Fruit fly (Drosophila melanogaster) whole organism: ENCODE data around the gene Vha26.
A peak's percentile ranks its signal among the peaks of the same experiment; 100 is the strongest.

Experiments
- CG8478 ChIP-seq: fragments of >200 bp; optimal IDR thresholded peaks from 2 replicates; lab custom pipeline; 2018; ENCODE audit warnings: inconsistent platforms
- Dll ChIP-seq: fragments of >200 bp; optimal IDR thresholded peaks from 2 replicates; lab custom pipeline; 2017
- EcR ChIP-seq, 2 experiments: fragments of >200 bp; optimal IDR thresholded peaks; 2 replicates each; lab custom pipeline; 2017; ENCODE audit warnings: missing biosample characterization in 2 of 2, missing genetic modification characterization in 2 of 2, missing genetic modification reagents in 2 of 2
- pan ChIP-seq: fragments of >200 bp; optimal IDR thresholded peaks from 2 replicates; lab custom pipeline; 2017
- psq ChIP-seq: fragments of >200 bp; optimal IDR thresholded peaks from 2 replicates; lab custom pipeline; 2017
- usp ChIP-seq: fragments of >200 bp; optimal IDR thresholded peaks from 2 replicates; lab custom pipeline; 2017; ENCODE audit warnings: missing biosample characterization, missing genetic modification characterization, mixed read lengths

Vha26 gene

DNA sequence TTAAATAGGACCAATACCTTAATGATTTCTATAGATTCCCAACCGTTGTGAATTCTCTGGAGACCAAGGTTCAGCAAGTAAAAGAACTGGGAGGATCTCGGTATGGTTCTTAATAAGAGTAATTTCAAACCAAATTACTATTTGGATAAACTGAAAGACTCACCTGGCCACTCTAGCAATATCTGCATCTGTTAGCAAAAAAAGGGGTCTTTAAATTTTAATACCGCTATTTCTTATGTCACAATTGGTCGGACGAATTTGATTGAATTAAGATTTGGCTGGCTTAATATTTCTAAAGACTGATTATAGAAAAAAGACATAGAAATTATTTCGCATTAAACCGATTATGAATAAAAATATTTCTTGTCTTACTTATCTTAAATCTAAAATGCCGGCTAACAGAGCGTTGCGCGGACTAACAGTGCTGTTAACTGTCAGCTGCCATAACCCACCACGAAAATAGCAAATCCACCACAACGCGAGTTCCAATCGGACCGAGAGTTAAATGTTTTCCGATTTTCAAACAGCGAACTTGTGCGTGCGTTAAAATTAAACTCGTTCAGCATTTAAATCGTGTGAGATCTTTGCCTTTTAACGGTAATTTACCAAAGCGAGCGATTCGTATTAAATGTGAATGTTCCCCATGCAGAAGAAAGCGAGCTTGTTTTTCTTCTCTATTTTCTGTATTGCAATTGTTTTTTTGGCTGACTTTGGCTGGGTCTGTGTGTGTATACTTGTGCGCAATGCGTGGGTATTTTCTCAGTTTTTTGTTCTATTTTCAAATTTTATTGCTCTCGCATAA, 20.7 kb upstream of the Vha26 start, which contains the start of gene CRMP:
TSS of gene CRMP (plus strand) at position 474 of the 802 bp plus-strand sequence.
- no peak for TF ChIP-seq pan (lab: Kevin White, UChicago)
- no peak for TF ChIP-seq EcR (GFP tag; optimal IDR thresholded peaks at IDR 0.05; lab: Kevin White, UChicago)
- TF ChIP-seq psq, result no peak
- TF ChIP-seq usp (GFP tag; lab: Kevin White, UChicago), result no peak
- no peak for TF ChIP-seq Dll
- TF ChIP-seq CG8478, result no peak

DNA sequence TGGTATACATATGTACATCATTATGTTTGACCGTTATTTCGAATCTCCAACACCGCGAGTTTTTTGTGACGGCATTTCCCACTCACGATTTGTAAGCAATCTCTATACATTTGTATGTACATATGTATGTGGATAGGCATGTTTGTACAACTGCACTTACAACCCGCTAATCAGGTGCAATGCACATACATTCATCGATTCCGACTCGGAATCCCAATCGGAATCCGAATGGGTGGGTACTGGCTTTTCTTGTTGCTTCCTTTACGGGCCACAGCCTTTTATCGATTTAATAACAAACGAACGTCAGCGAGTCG, 20.2 kb upstream of the Vha26 start:
- TF ChIP-seq usp (GFP tag; lab: Kevin White, UChicago), result no peak
- no peak for TF ChIP-seq EcR (GFP tag; optimal IDR thresholded peaks at IDR 0.05; lab: Kevin White, UChicago)
- TF ChIP-seq pan (lab: Kevin White, UChicago), result no peak

dm6 chr3R:5571756-5572155, 19.8 kb upstream of the Vha26 start:
- TF ChIP-seq CG8478 (no peak), psq (no peak), usp (GFP tag; lab: Kevin White, UChicago) (no peak), Dll (no peak), EcR (GFP tag; optimal IDR thresholded peaks at IDR 0.05; lab: Kevin White, UChicago) (no peak)

DNA sequence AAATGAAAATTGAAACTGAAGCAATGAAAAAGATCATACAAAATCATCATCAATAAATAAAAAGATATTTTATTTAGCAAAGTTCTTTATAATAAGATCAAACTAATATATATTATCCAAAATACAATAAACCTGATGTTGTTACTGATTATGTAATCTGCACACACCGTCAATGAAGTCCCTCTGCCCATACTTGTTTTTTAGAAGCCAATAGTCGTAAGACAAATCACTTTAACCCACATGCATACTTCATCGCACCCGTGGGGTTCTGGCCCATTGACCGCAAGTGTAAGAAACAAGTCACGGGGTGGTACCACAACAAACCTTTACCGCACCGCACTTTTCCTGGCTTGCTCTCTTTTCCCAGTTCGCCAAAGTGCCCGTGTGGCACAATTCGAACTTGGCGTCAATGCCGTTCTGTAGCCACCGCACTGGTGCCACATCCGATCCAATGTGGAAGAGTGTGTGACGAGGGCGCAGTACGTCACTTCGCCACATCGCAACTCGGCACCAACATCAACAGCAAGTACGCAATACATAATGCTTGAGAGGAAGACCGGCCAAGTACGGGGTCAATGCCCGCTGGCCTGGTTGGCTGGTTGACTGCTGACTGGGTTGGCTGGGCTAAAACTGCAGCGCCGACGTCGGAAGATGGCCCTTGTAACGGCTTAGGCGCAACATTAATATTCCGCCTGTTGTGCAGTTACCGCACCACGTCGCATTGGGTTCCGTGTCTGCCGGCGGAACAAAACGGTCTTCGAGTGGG, 18.5 kb upstream of the Vha26 start:
- TF ChIP-seq psq (no peak), CG8478 (no peak), EcR (GFP tag; optimal IDR thresholded peaks at IDR 0.05; lab: Kevin White, UChicago) (peak in 1 of 2 experiments; percentile 75), usp (GFP tag; lab: Kevin White, UChicago) (no peak)

- TF ChIP-seq Dll, result no peak
- TF ChIP-seq usp (GFP tag; lab: Kevin White, UChicago), result no peak
- no peak for TF ChIP-seq psq
- no peak for TF ChIP-seq CG8478
Measured at dm6 chr3R:5573883-5574282, 17.7 kb upstream of the Vha26 start.

dm6 chr3R:5587863-5588519, 3.6 kb upstream of the Vha26 start, which contains the start of gene CG2926:
TSS of gene CG2926 (minus strand) at chr3R:5588380.
- no peak for TF ChIP-seq Dll
- no peak for TF ChIP-seq pan (lab: Kevin White, UChicago)
- no peak for TF ChIP-seq usp (GFP tag; lab: Kevin White, UChicago)
- TF ChIP-seq EcR (GFP tag; optimal IDR thresholded peaks at IDR 0.05; lab: Kevin White, UChicago), result no peak
- TF ChIP-seq psq, result no peak
- TF ChIP-seq CG8478, result no peak

DNA sequence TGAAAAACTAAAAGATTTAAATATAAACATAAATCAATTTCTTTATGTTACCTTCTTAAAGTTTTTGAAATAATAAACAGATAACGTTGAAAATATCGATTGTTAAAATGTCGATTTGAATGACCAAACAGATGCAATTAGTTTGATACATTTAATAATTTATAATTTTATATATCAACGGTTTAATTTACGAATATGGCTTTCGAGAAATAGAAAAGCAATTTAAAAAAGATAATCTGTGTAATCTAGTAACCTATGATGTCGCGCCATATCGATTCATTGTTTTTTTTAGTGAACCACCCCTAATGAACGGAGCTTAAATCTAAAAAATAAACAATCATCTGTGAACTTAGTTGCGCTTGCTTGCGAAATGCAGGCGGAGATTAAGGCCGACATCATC, 3.0 kb upstream of the Vha26 start, which contains the start of gene PolZ2:
TSS of gene PolZ2 (plus strand) at position 301 of the 400 bp plus-strand sequence.
- TF ChIP-seq pan (lab: Kevin White, UChicago) (no peak), usp (GFP tag; lab: Kevin White, UChicago) (no peak), Dll (no peak), EcR (GFP tag; optimal IDR thresholded peaks at IDR 0.05; lab: Kevin White, UChicago) (no peak), psq (no peak), CG8478 (no peak)

dm6 chr3R:5592009-5592572, 528 bp downstream of the Vha26 start:
- TF ChIP-seq CG8478 (peak; percentile 49), usp (GFP tag; lab: Kevin White, UChicago) (no peak)

DNA sequence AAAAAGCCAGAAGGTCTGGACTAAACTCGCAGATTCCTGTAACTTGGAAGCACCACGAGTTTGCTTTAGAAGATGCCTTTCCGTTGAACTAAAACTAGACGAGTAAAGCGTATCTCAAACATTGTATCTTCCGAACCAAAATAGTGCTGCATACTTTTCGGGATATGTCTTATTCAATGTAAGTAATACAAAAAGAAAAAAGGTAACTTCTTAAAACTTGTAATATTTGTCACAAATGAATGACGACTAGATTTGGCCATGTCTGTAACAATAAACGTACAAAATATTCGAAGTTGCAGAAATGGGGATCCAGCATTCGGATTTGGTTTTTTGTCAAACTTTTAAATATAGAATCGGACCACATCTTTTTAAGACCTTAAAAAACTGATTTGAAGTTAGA, 3.3 kb downstream of the Vha26 start:
- no peak for TF ChIP-seq Dll
- TF ChIP-seq pan (lab: Kevin White, UChicago), result no peak
- TF ChIP-seq usp (GFP tag; lab: Kevin White, UChicago), result no peak
- TF ChIP-seq CG8478, result no peak
- no peak for TF ChIP-seq EcR (GFP tag; optimal IDR thresholded peaks at IDR 0.05; lab: Kevin White, UChicago)
- no peak for TF ChIP-seq psq

DNA sequence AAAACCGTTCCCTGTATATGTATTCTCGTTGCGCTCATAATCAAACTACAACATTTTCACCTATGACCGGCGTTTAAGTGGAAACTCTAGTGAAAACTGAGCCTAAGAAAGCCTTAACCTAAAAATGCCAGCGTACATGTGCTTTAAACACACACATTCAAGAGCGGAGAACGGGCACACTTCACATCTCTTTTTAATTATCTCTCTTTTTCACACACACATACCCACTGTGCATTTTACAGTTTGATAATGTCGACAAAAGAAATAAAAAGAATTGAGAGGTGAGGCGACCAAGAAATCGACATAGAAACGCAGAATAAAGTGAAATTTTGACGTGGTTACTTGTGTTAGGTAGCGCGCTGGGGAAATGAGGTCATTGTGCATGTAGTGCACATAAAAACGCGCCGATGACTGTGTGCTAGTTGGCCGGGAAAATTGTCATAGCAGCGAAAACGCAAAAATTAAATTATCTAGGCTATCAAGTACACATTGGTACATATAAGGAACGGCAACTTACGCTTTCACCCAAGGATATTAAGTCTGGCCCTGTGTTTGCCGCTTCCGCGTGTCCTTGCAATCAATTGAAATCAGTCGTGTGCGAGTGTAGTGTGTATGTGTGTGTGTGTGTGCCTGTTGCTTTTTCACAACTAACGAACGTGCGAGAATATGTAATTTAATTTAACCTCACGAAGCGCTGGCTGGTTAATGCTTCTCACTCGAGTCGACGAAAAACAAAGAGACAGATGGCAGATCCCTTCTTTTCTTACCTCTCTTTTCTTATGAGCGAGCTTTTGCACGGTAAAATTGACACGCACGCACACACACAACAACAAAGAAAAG, 8.2 kb downstream of the Vha26 start:
- peak in 1 of 2 experiments; percentile 15 for TF ChIP-seq EcR (GFP tag; optimal IDR thresholded peaks at IDR 0.05; lab: Kevin White, UChicago)
- TF ChIP-seq psq, result no peak

- no peak for TF ChIP-seq Dll
- TF ChIP-seq usp (GFP tag; lab: Kevin White, UChicago), result no peak
- TF ChIP-seq EcR (GFP tag; optimal IDR thresholded peaks at IDR 0.05; lab: Kevin White, UChicago), result no peak
- no peak for TF ChIP-seq psq
- no peak for TF ChIP-seq CG8478
- no peak for TF ChIP-seq pan (lab: Kevin White, UChicago)
Measured at dm6 chr3R:5600361-5601043, 8.9 kb downstream of the Vha26 start.
